Worm (Caenorhabditis elegans) whole organism, mixed stage, embryonic: Measurements from ENCODE around the gene ntr-2.
"Not testable (repeated sequence)": the region's sequence is repeated elsewhere in the genome, so short reads cannot be mapped to it uniquely, and the experiment has no call there.

Source experiments
- M03D4.4 ChIP-seq: sonication (generic microtip); optimal IDR thresholded peaks from 2 replicates; lab custom pipeline; 2017; ENCODE audit warnings: mild to moderate bottlenecking, missing genetic modification characterization, missing compliant biosample characterization
- blmp-1 ChIP-seq: fragments of 150-350 bp; optimal IDR thresholded peaks from 2 replicates; lab custom pipeline; 2014; ENCODE audit warnings: missing biosample characterization, missing genetic modification characterization
- ceh-83 ChIP-seq: fragments of 200-800 bp; sonication (Bioruptor generic); optimal IDR thresholded peaks from 2 replicates; lab custom pipeline; 2018; ENCODE audit warnings: mild to moderate bottlenecking, missing genetic modification characterization, missing compliant biosample characterization
- ham-2 ChIP-seq: fragments of 200-800 bp; sonication (Bioruptor generic); optimal IDR thresholded peaks from 2 replicates; lab custom pipeline; 2018; ENCODE audit warnings: mild to moderate bottlenecking, missing genetic modification characterization, missing compliant biosample characterization
- nhr-237 ChIP-seq: fragments of 150-350 bp; optimal IDR thresholded peaks from 2 replicates; lab custom pipeline; 2014; ENCODE audit warnings: missing biosample characterization, missing genetic modification characterization
- nhr-76 ChIP-seq: sonication (generic microtip); optimal IDR thresholded peaks from 2 replicates; lab custom pipeline; 2017; ENCODE audit warnings: missing biosample characterization, missing genetic modification characterization
- snpc-4 ChIP-seq: fragments of 150-350 bp; optimal IDR thresholded peaks from 2 replicates; lab custom pipeline; 2014; ENCODE audit warnings: missing biosample characterization, missing genetic modification characterization
- sptf-1 ChIP-seq: sonication (generic microtip); optimal IDR thresholded peaks from 2 replicates; lab custom pipeline; 2017; ENCODE audit warnings: mild to moderate bottlenecking, missing genetic modification characterization, moderate library complexity, missing compliant biosample characterization
- unc-39 ChIP-seq: fragments of 150-350 bp; optimal IDR thresholded peaks from 2 replicates; lab custom pipeline; 2014; ENCODE audit warnings: missing biosample characterization, missing genetic modification characterization
- unc-62 ChIP-seq: fragments of 150-350 bp; optimal IDR thresholded peaks from 2 replicates; lab custom pipeline; 2014; ENCODE audit warnings: missing biosample characterization, missing genetic modification reagents, missing genetic modification characterization
- ztf-11 ChIP-seq: fragments of 150-350 bp; optimal IDR thresholded peaks from 2 replicates; lab custom pipeline; 2014; ENCODE audit warnings: missing biosample characterization, missing genetic modification characterization

ce11 chrX:14966515-14966914, 37.8 kb upstream of the ntr-2 start, which contains the start of gene F20D1.22:
- TF ChIP-seq unc-39 (tag; lab: Kevin White, UChicago); nhr-76 (tag; lab: Kevin White, UChicago); sptf-1 (tag; lab: Kevin White, UChicago); ham-2 (GFP tag; lab: Kevin White, UChicago); unc-62 (GFP tag; lab: Kevin White, UChicago); blmp-1 (tag; lab: Kevin White, UChicago); ceh-83 (GFP tag; lab: Kevin White, UChicago); ztf-11 (tag; lab: Kevin White, UChicago); M03D4.4 (tag; lab: Kevin White, UChicago); nhr-237 (tag; lab: Kevin White, UChicago); snpc-4: not testable (repeated sequence)
